Worm (Caenorhabditis elegans) whole organism, early embryonic: ENCODE measurements around the gene Y57E12AR.1.

Experiments used
- B0310.2 ChIP-seq: sonication (generic microtip); optimal IDR thresholded peaks from 2 replicates; lab custom pipeline; 2016; ENCODE audit warnings: mild to moderate bottlenecking, missing genetic modification characterization, missing compliant biosample characterization
- F13C5.2 ChIP-seq: sonication (generic microtip); optimal IDR thresholded peaks from 2 replicates; lab custom pipeline; 2017; ENCODE audit warnings: mild to moderate bottlenecking, missing genetic modification characterization, inconsistent platforms, missing compliant biosample characterization
- aly-1 ChIP-seq: sonication (generic microtip); optimal IDR thresholded peaks from 2 replicates; lab custom pipeline; 2016; ENCODE audit warnings: missing genetic modification characterization, missing compliant biosample characterization
- ama-1 ChIP-seq: fragments of 150-350 bp; optimal IDR thresholded peaks from 2 replicates; lab custom pipeline; 2014
- ceh-13 ChIP-seq: fragments of 200-800 bp; sonication (Bioruptor generic); optimal IDR thresholded peaks from 2 replicates; lab custom pipeline; 2018; ENCODE audit warnings: mild to moderate bottlenecking, missing genetic modification characterization, missing compliant biosample characterization
- ceh-36 ChIP-seq: sonication (generic microtip); optimal IDR thresholded peaks from 2 replicates; lab custom pipeline; 2016; ENCODE audit warnings: missing genetic modification characterization, inconsistent platforms, missing compliant biosample characterization
- ets-7 ChIP-seq: sonication (generic microtip); optimal IDR thresholded peaks from 2 replicates; lab custom pipeline; 2016; ENCODE audit warnings: missing genotype, missing genetic modification characterization, missing compliant biosample characterization
- flt-1 ChIP-seq: fragments of 200-800 bp; sonication (Bioruptor generic); IDR thresholded peaks from 2 replicates; pipeline ENCODE4 v1.3.6; 2022; ENCODE audit warnings: missing genetic modification characterization, missing compliant biosample characterization
- hmbx-1 ChIP-seq: sonication (generic microtip); optimal IDR thresholded peaks from 2 replicates; lab custom pipeline; 2016; ENCODE audit warnings: mild to moderate bottlenecking, missing genetic modification characterization, missing compliant biosample characterization
- hmg-4 ChIP-seq: fragments of 200-800 bp; sonication (Bioruptor generic); optimal IDR thresholded peaks from 2 replicates; lab custom pipeline; 2018; ENCODE audit warnings: mild to moderate bottlenecking, missing genetic modification characterization, missing compliant biosample characterization
- hnd-1 ChIP-seq: sonication (generic microtip); optimal IDR thresholded peaks from 2 replicates; lab custom pipeline; 2016; ENCODE audit warnings: missing genetic modification characterization, missing compliant biosample characterization
- pes-1 ChIP-seq: fragments of 200-800 bp; sonication (Bioruptor generic); IDR thresholded peaks from 2 replicates; pipeline ENCODE4 v1.3.6; 2022; ENCODE audit warnings: missing genetic modification reagents, missing genetic modification characterization, missing compliant biosample characterization
- scrt-1 ChIP-seq: fragments of 200-800 bp; sonication (Bioruptor generic); IDR thresholded peaks from 2 replicates; pipeline ENCODE4 v1.3.6; 2022; ENCODE audit warnings: missing genetic modification characterization, missing compliant biosample characterization
- sea-1 ChIP-seq: fragments of 200-800 bp; sonication (Bioruptor generic); conservative IDR thresholded peaks from 2 replicates; pipeline ENCODE4 v1.3.6; 2022; ENCODE audit warnings: missing genetic modification characterization, missing compliant biosample characterization
- tbx-11 ChIP-seq: fragments of 200-800 bp; sonication (Bioruptor generic); IDR thresholded peaks from 2 replicates; pipeline ENCODE4 v1.3.6; 2022; ENCODE audit warnings: missing genetic modification characterization, missing compliant biosample characterization
- tbx-37 ChIP-seq: fragments of 200-800 bp; sonication (Bioruptor generic); conservative IDR thresholded peaks from 2 replicates; pipeline ENCODE4 v1.3.6; 2022; ENCODE audit warnings: missing genetic modification reagents, missing genetic modification characterization, missing compliant biosample characterization
- tra-4 ChIP-seq: sonication (generic microtip); optimal IDR thresholded peaks from 2 replicates; lab custom pipeline; 2017; ENCODE audit warnings: missing genetic modification characterization, missing compliant biosample characterization

The Y57E12AR.1 gene

DNA sequence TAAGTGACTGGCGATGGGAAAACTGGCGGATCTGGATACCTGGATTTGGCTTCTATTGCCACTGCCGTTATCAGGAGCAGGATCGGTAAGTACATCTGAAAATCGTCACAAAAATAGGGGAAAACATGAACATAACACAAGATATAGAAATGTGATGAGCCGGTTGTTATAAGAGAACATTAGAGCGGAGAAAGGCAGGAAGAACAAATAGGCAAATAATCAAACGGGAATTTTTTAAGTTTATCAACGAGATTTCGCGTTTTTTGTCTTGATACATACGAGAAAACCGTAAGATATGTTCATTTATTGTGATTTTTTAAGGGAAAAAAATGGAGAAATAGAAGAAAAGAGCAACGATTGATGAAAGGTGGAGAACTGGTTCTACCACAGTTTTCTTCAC lies at the start of gene Y57E12AR.1:
Y57E12AR.1 (minus strand) TSS at position 101 of the 400 bp plus-strand sequence.
- no peak for TF ChIP-seq tbx-11
- TF ChIP-seq ama-1 (lab: Kevin White, UChicago): no peak
- no peak for TF ChIP-seq hnd-1 (tag; lab: Kevin White, UChicago)

DNA sequence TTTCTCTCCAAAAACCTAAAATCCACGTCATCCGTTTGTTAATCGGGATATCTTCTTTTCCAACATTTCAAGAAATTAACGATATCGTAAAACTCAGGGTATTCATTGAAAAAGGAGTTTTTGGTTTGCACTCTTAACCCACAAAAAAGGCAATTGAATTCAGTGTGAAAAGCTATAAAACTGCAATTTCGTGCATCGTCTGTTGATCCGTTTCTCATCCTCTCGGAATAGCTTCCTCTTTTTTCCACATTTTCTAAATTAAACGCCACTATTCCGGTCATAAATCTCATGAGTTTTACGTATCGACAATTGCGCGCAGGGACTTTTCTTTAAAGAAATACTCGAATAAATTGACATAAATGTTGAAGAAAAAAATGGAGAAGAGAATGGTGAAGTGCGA lies 47.1 kb upstream of the Y57E12AR.1 start:
- TF ChIP-seq ama-1 (lab: Kevin White, UChicago) (no peak), tra-4 (tag; lab: Kevin White, UChicago) (no peak), flt-1 (GFP tag; lab: Robert Waterston, UW) (no peak), hnd-1 (tag; lab: Kevin White, UChicago) (no peak), ceh-36 (tag; lab: Kevin White, UChicago) (no peak), sea-1 (no peak), pes-1 (GFP tag; lab: Robert Waterston, UW) (no peak), hmg-4 (no peak), ceh-13 (GFP tag; lab: Kevin White, UChicago) (no peak), hmbx-1 (tag; lab: Kevin White, UChicago) (no peak), aly-1 (tag; lab: Kevin White, UChicago) (no peak), F13C5.2 (no peak), tbx-11 (no peak), ets-7 (no peak), B0310.2 (tag; lab: Kevin White, UChicago) (no peak), scrt-1 (no peak), tbx-37 (GFP tag; lab: Robert Waterston, UW) (no peak)

DNA sequence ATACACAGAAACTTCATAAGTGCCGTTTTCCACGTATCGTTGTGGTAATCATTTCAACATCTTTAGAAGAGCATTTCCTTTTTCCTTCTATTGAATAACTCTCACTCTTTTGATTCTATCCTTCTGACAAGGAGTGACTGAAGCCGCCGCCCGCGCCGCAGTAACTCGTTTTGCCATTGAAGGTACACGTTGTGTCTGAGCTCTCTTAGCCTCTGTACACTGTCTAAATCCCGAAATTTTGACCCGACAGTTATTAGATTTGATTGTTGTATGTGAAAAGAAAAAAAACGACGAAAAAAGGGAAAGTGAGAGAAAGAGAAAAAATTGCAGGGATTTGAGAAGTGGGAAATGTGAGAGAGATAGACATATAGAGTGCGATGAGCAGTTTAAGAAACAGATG lies 46.1 kb upstream of the Y57E12AR.1 start:
- TF ChIP-seq hmg-4 (no peak), ets-7 (no peak), ama-1 (lab: Kevin White, UChicago) (no peak), hmbx-1 (tag; lab: Kevin White, UChicago) (no peak), scrt-1 (no peak), ceh-13 (GFP tag; lab: Kevin White, UChicago) (no peak), ceh-36 (tag; lab: Kevin White, UChicago) (no peak), tra-4 (tag; lab: Kevin White, UChicago) (no peak), hnd-1 (tag; lab: Kevin White, UChicago) (no peak), B0310.2 (tag; lab: Kevin White, UChicago) (no peak), sea-1 (no peak), tbx-11 (no peak), flt-1 (GFP tag; lab: Robert Waterston, UW) (no peak), tbx-37 (GFP tag; lab: Robert Waterston, UW) (no peak), aly-1 (tag; lab: Kevin White, UChicago) (no peak), pes-1 (GFP tag; lab: Robert Waterston, UW) (no peak), F13C5.2 (no peak)

DNA sequence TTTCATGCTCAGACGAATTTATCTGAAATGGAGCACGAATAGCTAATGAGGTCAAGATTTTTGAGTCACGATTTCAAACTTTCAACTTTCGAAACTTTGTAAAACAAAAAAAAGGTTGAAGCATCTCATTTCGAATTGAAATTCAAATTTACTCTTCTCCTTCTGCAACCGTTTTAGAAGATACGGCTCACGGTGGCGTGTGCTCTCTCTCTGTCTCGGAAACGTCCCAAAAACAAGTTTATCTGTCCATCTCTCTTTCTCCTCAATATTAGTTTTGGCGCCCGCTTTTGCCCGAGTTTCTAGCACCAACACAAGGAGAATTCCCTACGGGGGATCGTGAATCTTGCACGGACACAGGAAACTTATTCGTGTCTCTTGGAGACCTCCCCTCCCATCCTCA lies 45.2 kb upstream of the Y57E12AR.1 start:
- no peak for TF ChIP-seq pes-1 (GFP tag; lab: Robert Waterston, UW)

DNA sequence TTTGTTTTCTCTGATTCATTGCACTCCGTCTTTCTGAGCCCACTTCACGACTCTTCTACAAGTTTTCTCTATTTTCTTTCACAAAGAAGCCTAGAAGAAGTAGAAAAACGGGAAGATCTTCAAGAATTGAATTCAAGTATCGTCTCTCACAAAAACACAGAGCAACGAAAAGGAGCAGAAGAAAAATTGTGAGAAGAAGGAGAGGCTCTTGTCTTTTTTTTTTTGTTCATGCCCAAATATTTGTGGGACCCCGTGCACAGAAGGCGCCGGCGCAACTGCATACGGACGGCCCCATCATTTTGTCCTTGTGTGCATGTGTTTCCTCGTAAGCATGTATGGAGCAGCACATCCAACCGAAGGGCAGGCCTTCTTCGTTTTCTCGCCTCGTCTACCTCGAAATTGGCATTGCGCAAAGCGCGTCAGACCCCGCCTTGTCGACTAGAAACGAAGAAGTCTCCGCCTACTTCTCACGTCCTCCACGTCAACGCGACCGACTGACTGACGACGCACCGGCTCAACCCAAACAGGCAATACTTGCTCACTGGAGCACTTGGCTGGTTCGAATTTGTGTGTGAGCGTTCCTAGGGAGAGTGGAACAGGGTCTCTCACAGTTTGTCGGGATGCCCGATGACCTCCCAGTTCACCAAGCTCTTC lies 41.5 kb upstream of the Y57E12AR.1 start:
- no peak for TF ChIP-seq hmbx-1 (tag; lab: Kevin White, UChicago)
- no peak for TF ChIP-seq F13C5.2
- TF ChIP-seq pes-1 (GFP tag; lab: Robert Waterston, UW): no peak
- TF ChIP-seq hnd-1 (tag; lab: Kevin White, UChicago): no peak
- TF ChIP-seq aly-1 (tag; lab: Kevin White, UChicago): no peak
- no peak for TF ChIP-seq B0310.2 (tag; lab: Kevin White, UChicago)
- no peak for TF ChIP-seq hmg-4
- TF ChIP-seq ets-7: no peak
- no peak for TF ChIP-seq ceh-13 (GFP tag; lab: Kevin White, UChicago)
- TF ChIP-seq ama-1 (lab: Kevin White, UChicago): no peak
- no peak for TF ChIP-seq sea-1
- TF ChIP-seq tbx-37 (GFP tag; lab: Robert Waterston, UW): no peak

DNA sequence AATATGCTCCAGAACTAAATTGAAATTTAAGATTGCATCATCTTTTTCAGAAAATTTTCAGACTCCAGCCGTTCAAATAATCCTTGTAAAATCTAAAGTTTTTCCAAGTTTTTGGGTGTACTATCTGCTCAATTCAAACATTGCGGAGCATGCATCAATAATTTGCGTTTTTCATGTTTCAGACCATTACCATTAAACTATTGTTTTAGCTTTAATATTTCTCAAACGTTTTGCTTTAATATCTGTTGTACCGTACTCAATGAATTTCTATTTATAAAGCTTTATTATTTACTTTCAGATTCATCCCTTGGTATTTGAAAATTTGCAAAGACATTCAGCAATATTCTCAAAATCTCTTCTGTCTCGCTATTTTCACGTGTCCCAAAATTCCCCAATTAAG lies 38.1 kb upstream of the Y57E12AR.1 start, which contains the start of gene odr-2:
odr-2 (plus strand) TSS at position 301 of the 400 bp plus-strand sequence.
- TF ChIP-seq aly-1 (tag; lab: Kevin White, UChicago) (no peak), ets-7 (no peak), B0310.2 (tag; lab: Kevin White, UChicago) (no peak), hmbx-1 (tag; lab: Kevin White, UChicago) (no peak), scrt-1 (no peak), tbx-37 (GFP tag; lab: Robert Waterston, UW) (no peak), F13C5.2 (no peak)

DNA sequence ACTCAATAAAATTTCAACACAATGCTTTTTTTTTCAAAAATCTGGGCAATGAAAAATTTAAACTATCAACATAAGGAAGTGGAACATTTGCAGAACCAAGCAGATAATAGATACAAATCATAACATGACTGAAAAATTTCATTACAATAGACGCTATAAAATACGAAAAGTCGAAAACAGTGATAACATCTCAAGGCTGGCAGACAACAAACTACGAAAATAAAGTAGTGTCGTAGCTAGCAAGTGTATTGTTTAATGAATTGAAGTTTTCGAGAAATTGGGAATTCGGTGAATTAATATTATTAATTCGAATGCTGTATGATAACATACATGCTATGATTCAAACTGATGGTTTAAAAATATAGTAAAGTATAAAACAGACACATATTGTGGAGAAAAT lies 31.7 kb upstream of the Y57E12AR.1 start:
- TF ChIP-seq hnd-1 (tag; lab: Kevin White, UChicago): no peak
- no peak for TF ChIP-seq tbx-11
- no peak for TF ChIP-seq ets-7
- TF ChIP-seq tra-4 (tag; lab: Kevin White, UChicago): no peak
- no peak for TF ChIP-seq flt-1 (GFP tag; lab: Robert Waterston, UW)
- no peak for TF ChIP-seq F13C5.2
- TF ChIP-seq hmbx-1 (tag; lab: Kevin White, UChicago): no peak
- TF ChIP-seq tbx-37 (GFP tag; lab: Robert Waterston, UW): no peak
- TF ChIP-seq sea-1: no peak
- TF ChIP-seq ceh-36 (tag; lab: Kevin White, UChicago): no peak
- TF ChIP-seq scrt-1: no peak
- TF ChIP-seq ceh-13 (GFP tag; lab: Kevin White, UChicago): no peak
- no peak for TF ChIP-seq ama-1 (lab: Kevin White, UChicago)
- TF ChIP-seq hmg-4: no peak

DNA sequence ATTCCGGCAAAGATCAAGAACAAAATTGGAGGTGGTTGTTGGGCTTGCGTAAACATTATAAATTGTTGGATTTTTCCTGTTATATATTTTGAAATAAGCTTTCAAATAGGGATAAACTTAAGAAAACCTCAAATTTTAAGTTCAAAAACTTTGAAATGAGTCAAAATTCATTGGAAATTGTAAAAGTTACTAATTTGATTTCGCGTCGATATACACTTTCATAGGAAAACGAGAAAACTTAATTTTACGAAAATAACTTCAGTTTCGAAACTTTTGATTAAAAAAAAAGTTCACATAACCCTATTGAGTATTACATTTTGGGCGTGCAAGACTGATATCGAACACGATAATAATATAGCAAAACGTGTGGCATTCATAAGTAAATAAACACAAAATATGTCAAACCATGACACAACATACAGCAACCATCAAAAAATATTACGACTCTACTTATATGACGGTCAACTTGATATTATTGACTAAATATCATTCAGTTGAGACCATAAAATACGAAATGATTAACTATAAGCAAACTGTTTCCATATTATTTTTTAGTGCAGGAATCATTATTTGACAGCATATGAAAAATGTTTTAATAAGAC lies 31.1 kb upstream of the Y57E12AR.1 start:
- no peak for TF ChIP-seq tbx-37 (GFP tag; lab: Robert Waterston, UW)
- no peak for TF ChIP-seq ama-1 (lab: Kevin White, UChicago)
- no peak for TF ChIP-seq B0310.2 (tag; lab: Kevin White, UChicago)
- TF ChIP-seq sea-1: no peak
- no peak for TF ChIP-seq scrt-1
- no peak for TF ChIP-seq ceh-13 (GFP tag; lab: Kevin White, UChicago)
- TF ChIP-seq ets-7: no peak
- no peak for TF ChIP-seq F13C5.2
- TF ChIP-seq tra-4 (tag; lab: Kevin White, UChicago): no peak
- TF ChIP-seq aly-1 (tag; lab: Kevin White, UChicago): no peak
- no peak for TF ChIP-seq tbx-11
- no peak for TF ChIP-seq ceh-36 (tag; lab: Kevin White, UChicago)
- no peak for TF ChIP-seq hnd-1 (tag; lab: Kevin White, UChicago)
- TF ChIP-seq hmbx-1 (tag; lab: Kevin White, UChicago): no peak
- TF ChIP-seq hmg-4: no peak
- TF ChIP-seq pes-1 (GFP tag; lab: Robert Waterston, UW): no peak
- no peak for TF ChIP-seq flt-1 (GFP tag; lab: Robert Waterston, UW)
